Fruit fly (Drosophila melanogaster) whole organism, embryonic: Measurements from ENCODE around the gene Tim9b.
A peak's percentile ranks its signal among the peaks of the same experiment; 100 is the strongest.

ENCODE experiments used
- CG10267 ChIP-seq: fragments of 200-800 bp; sonication (Bioruptor generic); optimal IDR thresholded peaks from 2 replicates; lab custom pipeline; 2018; ENCODE audit warnings: missing biosample characterization, mild to moderate bottlenecking, missing genetic modification characterization, moderate library complexity
- CG10366 ChIP-seq: fragments of 200-800 bp; sonication (Bioruptor generic); IDR thresholded peaks from 2 replicates; pipeline ENCODE4 v1.3.6; 2022; ENCODE audit warnings: missing biosample characterization, missing genetic modification characterization
- CG10462 ChIP-seq: fragments of 200-800 bp; sonication (Bioruptor generic); optimal IDR thresholded peaks from 2 replicates; lab custom pipeline; 2016; ENCODE audit warnings: missing biosample characterization, missing genetic modification characterization
- CG11560 ChIP-seq: fragments of 200-800 bp; sonication (Bioruptor generic); IDR thresholded peaks from 3 replicates; pipeline ENCODE4 v1.3.6; 2022; ENCODE audit warnings: missing biosample characterization, missing genetic modification characterization
- CG12659 ChIP-seq: fragments of 200-800 bp; sonication (Bioruptor generic); optimal IDR thresholded peaks from 3 replicates; lab custom pipeline; 2017; ENCODE audit warnings: mild to moderate bottlenecking, missing biosample characterization, missing genetic modification reagents, missing genetic modification characterization
- CG13424 ChIP-seq: fragments of 200-800 bp; sonication (Bioruptor generic); optimal IDR thresholded peaks from 2 replicates; lab custom pipeline; 2019; ENCODE audit warnings: missing biosample characterization, mild to moderate bottlenecking, missing genetic modification characterization, moderate library complexity
- CG15011 ChIP-seq: fragments of 200-800 bp; sonication (Bioruptor generic); optimal IDR thresholded peaks from 3 replicates; lab custom pipeline; 2018; ENCODE audit warnings: missing biosample characterization, mild to moderate bottlenecking, missing genetic modification characterization
- CG16815 ChIP-seq: fragments of 200-800 bp; sonication (Bioruptor generic); optimal IDR thresholded peaks from 3 replicates; lab custom pipeline; 2017; ENCODE audit warnings: missing biosample characterization, mild to moderate bottlenecking, missing genetic modification characterization
- CG17802 ChIP-seq: fragments of 200-800 bp; sonication (Bioruptor generic); optimal IDR thresholded peaks from 2 replicates; lab custom pipeline; 2018; ENCODE audit warnings: missing biosample characterization, mild to moderate bottlenecking, missing genetic modification characterization, moderate library complexity
- CG17829 ChIP-seq: fragments of 200-800 bp; optimal IDR thresholded peaks from 2 replicates; lab custom pipeline; 2019; ENCODE audit warnings: missing biosample characterization, mild to moderate bottlenecking, missing genetic modification characterization, moderate library complexity
- CG18599 ChIP-seq: fragments of 200-800 bp; sonication (Bioruptor generic); optimal IDR thresholded peaks from 3 replicates; lab custom pipeline; 2017; ENCODE audit warnings: missing biosample characterization, missing genetic modification characterization, mild to moderate bottlenecking, moderate library complexity, missing genetic modification reagents
- CG18764 ChIP-seq: fragments of 200-800 bp; sonication (Bioruptor generic); optimal IDR thresholded peaks from 3 replicates; lab custom pipeline; 2016; ENCODE audit warnings: missing biosample characterization, missing genetic modification characterization
- CG31224 ChIP-seq: fragments of 200-800 bp; sonication (Bioruptor generic); IDR thresholded peaks from 2 replicates; pipeline ENCODE4 v1.3.6; 2022; ENCODE audit warnings: missing biosample characterization, missing genetic modification characterization
- CG3838 ChIP-seq: fragments of 200-800 bp; sonication (Bioruptor generic); optimal IDR thresholded peaks from 3 replicates; lab custom pipeline; 2016; ENCODE audit warnings: missing biosample characterization, missing genetic modification characterization
- CG4424 ChIP-seq: fragments of 200-800 bp; sonication (Bioruptor generic); optimal IDR thresholded peaks from 3 replicates; lab custom pipeline; 2016; ENCODE audit warnings: missing biosample characterization, missing genetic modification characterization
- CG6175 ChIP-seq: fragments of 200-800 bp; sonication (Bioruptor generic); IDR thresholded peaks from 3 replicates; pipeline ENCODE4 v1.3.6; 2022; ENCODE audit warnings: missing biosample characterization, missing genetic modification characterization
- CG6254 ChIP-seq: fragments of 200-800 bp; sonication (Bioruptor generic); optimal IDR thresholded peaks from 3 replicates; lab custom pipeline; 2017; ENCODE audit warnings: mild to moderate bottlenecking, missing biosample characterization, missing genetic modification reagents, missing genetic modification characterization
- CG8359 ChIP-seq: fragments of 200-800 bp; sonication (Bioruptor generic); optimal IDR thresholded peaks from 2 replicates; lab custom pipeline; 2017; ENCODE audit warnings: missing biosample characterization, mild to moderate bottlenecking, missing genetic modification characterization, borderline replicate concordance
- CG8924 ChIP-seq: fragments of 200-800 bp; optimal IDR thresholded peaks from 3 replicates; lab custom pipeline; 2019; ENCODE audit warnings: missing biosample characterization, mild to moderate bottlenecking, missing genetic modification characterization, moderate library complexity
- CoRest ChIP-seq: fragments of 200-800 bp; sonication (Bioruptor generic); optimal IDR thresholded peaks from 3 replicates; lab custom pipeline; 2018; ENCODE audit warnings: missing biosample characterization, mild to moderate bottlenecking, missing genetic modification characterization, moderate library complexity
- D19B ChIP-seq: fragments of 200-800 bp; sonication (Bioruptor generic); optimal IDR thresholded peaks from 2 replicates; lab custom pipeline; 2017; ENCODE audit warnings: missing biosample characterization, mild to moderate bottlenecking, missing genetic modification characterization
- Dbx ChIP-seq: fragments of 200-800 bp; sonication (Bioruptor generic); IDR thresholded peaks from 3 replicates; pipeline ENCODE4 v1.3.6; 2022; ENCODE audit warnings: missing biosample characterization, missing genetic modification characterization
- Dfd ChIP-seq, 2 experiments: fragments of >200 bp; optimal IDR thresholded peaks; 2 replicates each; lab custom pipeline; 2017; ENCODE audit warnings: missing biosample characterization in 2 of 2, missing genetic modification characterization in 2 of 2
- Fer1 ChIP-seq: fragments of 200-800 bp; sonication (Bioruptor generic); optimal IDR thresholded peaks from 2 replicates; lab custom pipeline; 2017; ENCODE audit warnings: missing biosample characterization, mild to moderate bottlenecking, missing genetic modification characterization
- Fer3 ChIP-seq: fragments of 200-800 bp; sonication (Bioruptor generic); optimal IDR thresholded peaks from 2 replicates; lab custom pipeline; 2018; ENCODE audit warnings: missing biosample characterization, mild to moderate bottlenecking, missing genetic modification characterization, moderate library complexity
- H15 ChIP-seq: fragments of 200-800 bp; sonication (Bioruptor generic); IDR thresholded peaks from 3 replicates; pipeline ENCODE4 v1.3.6; 2022; ENCODE audit warnings: missing biosample characterization, missing genetic modification characterization
- Meics ChIP-seq: fragments of 200-800 bp; sonication (Bioruptor generic); optimal IDR thresholded peaks from 2 replicates; lab custom pipeline; 2017; ENCODE audit warnings: missing biosample characterization, mild to moderate bottlenecking, missing genetic modification characterization
- NC2β ChIP-seq: fragments of 200-800 bp; sonication (Bioruptor generic); optimal IDR thresholded peaks from 2 replicates; lab custom pipeline; 2016; ENCODE audit warnings: missing biosample characterization, missing genetic modification characterization
- Nf-YB ChIP-seq: fragments of 200-800 bp; sonication (Bioruptor generic); optimal IDR thresholded peaks from 3 replicates; lab custom pipeline; 2019; ENCODE audit warnings: missing biosample characterization, mild to moderate bottlenecking, missing genetic modification characterization, moderate library complexity
- Six4 ChIP-seq: fragments of 200-800 bp; sonication (Bioruptor generic); optimal IDR thresholded peaks from 2 replicates; lab custom pipeline; 2016; ENCODE audit warnings: missing biosample characterization, missing genetic modification characterization
- Xbp1 ChIP-seq: fragments of 200-800 bp; sonication (Bioruptor generic); optimal IDR thresholded peaks from 3 replicates; lab custom pipeline; 2016; ENCODE audit warnings: missing biosample characterization, mild to moderate bottlenecking, missing genetic modification characterization
- chm ChIP-seq: fragments of 200-800 bp; sonication (Bioruptor generic); IDR thresholded peaks from 2 replicates; pipeline ENCODE4 v1.3.6; 2022; ENCODE audit warnings: missing biosample characterization, missing genetic modification characterization
- eyg ChIP-seq: fragments of 200-800 bp; sonication (Bioruptor generic); optimal IDR thresholded peaks from 3 replicates; lab custom pipeline; 2016; ENCODE audit warnings: missing biosample characterization, missing genetic modification characterization
- fd3F ChIP-seq: fragments of 200-800 bp; sonication (Bioruptor generic); optimal IDR thresholded peaks from 2 replicates; lab custom pipeline; 2018; ENCODE audit warnings: missing biosample characterization, mild to moderate bottlenecking, missing genetic modification characterization, moderate library complexity
- fd96Cb ChIP-seq: fragments of 200-800 bp; sonication (Bioruptor generic); optimal IDR thresholded peaks from 2 replicates; lab custom pipeline; 2018; ENCODE audit warnings: missing biosample characterization, mild to moderate bottlenecking, missing genetic modification characterization, moderate library complexity
- gcm2 ChIP-seq: fragments of 200-800 bp; sonication (Bioruptor generic); optimal IDR thresholded peaks from 2 replicates; lab custom pipeline; 2016; ENCODE audit warnings: missing biosample characterization, missing genetic modification characterization
- gem ChIP-seq: fragments of 200-800 bp; sonication (Bioruptor generic); optimal IDR thresholded peaks from 2 replicates; lab custom pipeline; 2019; ENCODE audit warnings: missing biosample characterization, mild to moderate bottlenecking, missing genetic modification characterization, moderate library complexity
- lilli ChIP-seq: fragments of 200-800 bp; sonication (Bioruptor generic); optimal IDR thresholded peaks from 3 replicates; lab custom pipeline; 2016; ENCODE audit warnings: missing biosample characterization, missing genetic modification characterization
- nerfin-1 ChIP-seq: fragments of 200-800 bp; sonication (Bioruptor generic); optimal IDR thresholded peaks from 3 replicates; lab custom pipeline; 2019; ENCODE audit warnings: missing biosample characterization, mild to moderate bottlenecking, missing genetic modification characterization, moderate library complexity
- nmo ChIP-seq: fragments of 200-800 bp; sonication (Bioruptor generic); optimal IDR thresholded peaks from 2 replicates; lab custom pipeline; 2018; ENCODE audit warnings: missing biosample characterization, mild to moderate bottlenecking, missing genetic modification characterization, moderate library complexity
- org-1 ChIP-seq: fragments of 200-800 bp; sonication (Bioruptor generic); optimal IDR thresholded peaks from 2 replicates; lab custom pipeline; 2017; ENCODE audit warnings: missing biosample characterization, missing genetic modification characterization
- pzg ChIP-seq: fragments of 200-800 bp; sonication (Bioruptor generic); optimal IDR thresholded peaks from 3 replicates; lab custom pipeline; 2018; ENCODE audit warnings: missing biosample characterization, mild to moderate bottlenecking, missing genetic modification characterization, moderate library complexity
- sens ChIP-seq: fragments of 200-800 bp; sonication (Bioruptor generic); peaks from one replicate; lab custom pipeline; 2016; ENCODE audit warnings: missing biosample characterization, missing genetic modification characterization
- seq ChIP-seq: fragments of 200-800 bp; sonication (Bioruptor generic); IDR thresholded peaks from 2 replicates; pipeline ENCODE4 v1.3.6; 2022; ENCODE audit warnings: missing biosample characterization, missing genetic modification characterization
- sr ChIP-seq: fragments of 200-800 bp; sonication (Bioruptor generic); IDR thresholded peaks from 3 replicates; pipeline ENCODE4 v1.3.6; 2022; ENCODE audit warnings: missing biosample characterization, missing genetic modification characterization
- tgo ChIP-seq: fragments of 200-800 bp; sonication (Bioruptor generic); IDR thresholded peaks from 3 replicates; pipeline ENCODE4 v1.3.6; 2022; ENCODE audit warnings: missing biosample characterization, missing genetic modification characterization
- trem ChIP-seq: fragments of 200-800 bp; optimal IDR thresholded peaks from 3 replicates; lab custom pipeline; 2019; ENCODE audit warnings: missing biosample characterization, mild to moderate bottlenecking, missing genetic modification characterization, moderate library complexity
- usp ChIP-seq: fragments of >200 bp; optimal IDR thresholded peaks from 2 replicates; lab custom pipeline; 2017; ENCODE audit warnings: missing biosample characterization, missing genetic modification characterization
- zen ChIP-seq: fragments of 200-800 bp; sonication (Bioruptor generic); optimal IDR thresholded peaks from 3 replicates; lab custom pipeline; 2018; ENCODE audit warnings: missing biosample characterization, mild to moderate bottlenecking, missing genetic modification characterization, moderate library complexity
- zf30C ChIP-seq: fragments of 200-800 bp; sonication (Bioruptor generic); optimal IDR thresholded peaks from 3 replicates; lab custom pipeline; 2018; ENCODE audit warnings: missing biosample characterization, mild to moderate bottlenecking, missing genetic modification characterization

The Tim9b gene

dm6 chrX:19663196-19663858 lies 45.0 kb upstream of the Tim9b start (continued):
- TF ChIP-seq zf30C (GFP tag; lab: Kevin White, UChicago) = no peak
- peak; percentile 37 for TF ChIP-seq CG10267 (tag; lab: Kevin White, UChicago)
- TF ChIP-seq CG8359 (GFP tag; lab: Kevin White, UChicago) = no peak
- peak; percentile 17 for TF ChIP-seq trem
- TF ChIP-seq NC2β (GFP tag; lab: Kevin White, UChicago) = peak; percentile 23
- peak; percentile 38 for TF ChIP-seq Xbp1
- peak; percentile 75 for TF ChIP-seq Meics (GFP tag; lab: Kevin White, UChicago)
- no peak for TF ChIP-seq chm (GFP tag; lab: Robert Waterston, UW)
- TF ChIP-seq CG10462 (GFP tag; lab: Kevin White, UChicago) = no peak
- peak; percentile 67 for TF ChIP-seq CG12659 (GFP tag; lab: Kevin White, UChicago)
- TF ChIP-seq lilli = peak; percentile 51
- TF ChIP-seq pzg (GFP tag; lab: Kevin White, UChicago) = no peak
- TF ChIP-seq CG6175 = peak; percentile 94
- peak; percentile 76 for TF ChIP-seq CoRest
- peak; percentile 40 for TF ChIP-seq CG6254
- peak; percentile 37 for TF ChIP-seq fd96Cb (tag; lab: Kevin White, UChicago)
- TF ChIP-seq Fer3 (tag; lab: Kevin White, UChicago) = peak; percentile 44
- TF ChIP-seq CG13424 (tag; lab: Kevin White, UChicago) = peak; percentile 65
- TF ChIP-seq Dbx = no peak
- peak; percentile 41 for TF ChIP-seq Six4 (GFP tag; lab: Kevin White, UChicago)
- no peak for TF ChIP-seq CG3838 (GFP tag; lab: Kevin White, UChicago)
- TF ChIP-seq CG17802 (tag; lab: Kevin White, UChicago) = no peak
- peak; percentile 48 for TF ChIP-seq CG17829 (tag; lab: Kevin White, UChicago)
- TF ChIP-seq tgo (GFP tag; lab: Robert Waterston, UW) = no peak; the same call in 2 of the 3 replicates
- TF ChIP-seq nerfin-1 = peak; percentile 44
- no peak for TF ChIP-seq H15 (GFP tag; lab: Robert Waterston, UW)
- peak; percentile 52 for TF ChIP-seq CG18599
- TF ChIP-seq CG31224 (GFP tag; lab: Robert Waterston, UW) = no peak
- peak; percentile 70 for TF ChIP-seq nmo (GFP tag; lab: Kevin White, UChicago)
- TF ChIP-seq Nf-YB (GFP tag; lab: Kevin White, UChicago) = no peak
- no peak for TF ChIP-seq seq
- peak; percentile 91 for TF ChIP-seq sens (GFP tag; lab: Kevin White, UChicago)
- no peak for TF ChIP-seq usp (GFP tag; lab: Kevin White, UChicago)
- peak; percentile 61 for TF ChIP-seq CG16815
- TF ChIP-seq CG10366 (GFP tag; lab: Robert Waterston, UW) = no peak; the same call in 1 of the 2 replicates
- TF ChIP-seq org-1 (GFP tag; lab: Kevin White, UChicago) = peak; percentile 51
- peak; percentile 58 for TF ChIP-seq zen (tag; lab: Kevin White, UChicago)
- no peak for TF ChIP-seq CG11560 (tag; lab: Robert Waterston, UW)
- peak; percentile 7 for TF ChIP-seq fd3F (GFP tag; lab: Kevin White, UChicago)
- peak; percentile 56 for TF ChIP-seq gem (tag; lab: Kevin White, UChicago)
- TF ChIP-seq CG15011 (GFP tag; lab: Kevin White, UChicago) = peak; percentile 57
- TF ChIP-seq D19B (GFP tag; lab: Kevin White, UChicago) = peak; percentile 32
- no peak for TF ChIP-seq sr (GFP tag; lab: Robert Waterston, UW)
- TF ChIP-seq gcm2 (GFP tag; lab: Kevin White, UChicago) = no peak
- peak; percentile 69 for TF ChIP-seq CG8924 (tag; lab: Kevin White, UChicago)
- no peak for TF ChIP-seq CG18764 (GFP tag; lab: Kevin White, UChicago)
- TF ChIP-seq eyg (GFP tag; lab: Kevin White, UChicago) = no peak
- TF ChIP-seq CG4424 (GFP tag; lab: Kevin White, UChicago) = peak; percentile 45
- TF ChIP-seq Fer1 (GFP tag; lab: Kevin White, UChicago) = no peak
- no peak for TF ChIP-seq Dfd (GFP tag; optimal IDR thresholded peaks at IDR 0.05; lab: Kevin White, UChicago)
